Worm (Caenorhabditis elegans): ENCODE measurements around the gene C49F5.8.

ce11 chrX:11965163-11965562, 5.2 kb downstream of the C49F5.8 start:
- no peak for TF ChIP-seq sptf-1 (tag; optimal IDR thresholded peaks at IDR 0.05)
- TF ChIP-seq lsy-2 (tag; optimal IDR thresholded peaks at IDR 0.05), result no peak
- TF ChIP-seq elt-3 (tag; optimal IDR thresholded peaks at IDR 0.05), result no peak

Data from whole organism, mixed stage, embryonic.